Worm (Caenorhabditis elegans) whole organism, L4 larva: Measurements from ENCODE around the gene arrd-15.

Experiments
- aly-2 ChIP-seq: sonication (generic microtip); optimal IDR thresholded peaks from 2 replicates; lab custom pipeline; 2018; ENCODE audit warnings: missing biosample characterization, missing genetic modification characterization
- snpc-4 ChIP-seq: fragments of 150-350 bp; optimal IDR thresholded peaks from 2 replicates; lab custom pipeline; 2014; ENCODE audit warnings: missing biosample characterization, missing genetic modification characterization

- no peak for TF ChIP-seq aly-2 (tag; lab: Kevin White, UChicago)
- TF ChIP-seq snpc-4 = no peak
These were observed 16.5 kb downstream of the arrd-15 start for ce11 chrIII:8946285-8946684.
